Worm (Caenorhabditis elegans) whole organism, late embryonic: ENCODE data around the gene inpp-4B.

Source experiments
- C08G9.2 ChIP-seq: sonication (generic microtip); optimal IDR thresholded peaks from 2 replicates; lab custom pipeline; 2016; ENCODE audit warnings: mild to moderate bottlenecking, missing genetic modification characterization, moderate library complexity, missing compliant biosample characterization
- C38D4.7 ChIP-seq: fragments of 200-800 bp; sonication (Bioruptor generic); optimal IDR thresholded peaks from 2 replicates; lab custom pipeline; 2018; ENCODE audit warnings: mild to moderate bottlenecking, missing genetic modification characterization, moderate library complexity, missing compliant biosample characterization
- F13H6.1 ChIP-seq: sonication (generic microtip); optimal IDR thresholded peaks from 2 replicates; lab custom pipeline; 2016; ENCODE audit warnings: missing genetic modification characterization, missing compliant biosample characterization
- K02D7.2 ChIP-seq: sonication (generic microtip); optimal IDR thresholded peaks from 2 replicates; lab custom pipeline; 2017; ENCODE audit warnings: mild to moderate bottlenecking, missing genetic modification characterization, missing compliant biosample characterization
- T23F11.4 ChIP-seq: fragments of 200-800 bp; sonication (Bioruptor generic); optimal IDR thresholded peaks from 2 replicates; lab custom pipeline; 2018; ENCODE audit warnings: mild to moderate bottlenecking, missing genetic modification characterization, missing compliant biosample characterization
- ahr-1 ChIP-seq: sonication (generic microtip); optimal IDR thresholded peaks from 2 replicates; lab custom pipeline; 2016; ENCODE audit warnings: missing genetic modification characterization, missing compliant biosample characterization
- ama-1 ChIP-seq: fragments of 150-350 bp; optimal IDR thresholded peaks from 2 replicates; lab custom pipeline; 2014
- ceh-14 ChIP-seq: sonication (generic microtip); optimal IDR thresholded peaks from 2 replicates; lab custom pipeline; 2016; ENCODE audit warnings: missing genotype, missing genetic modification characterization, missing compliant biosample characterization
- ceh-18 ChIP-seq: sonication (generic microtip); optimal IDR thresholded peaks from 2 replicates; lab custom pipeline; 2016; ENCODE audit warnings: missing genetic modification characterization, missing compliant biosample characterization
- ceh-19 ChIP-seq: fragments of 200-800 bp; sonication (Bioruptor generic); optimal IDR thresholded peaks from 2 replicates; lab custom pipeline; 2018; ENCODE audit warnings: mild to moderate bottlenecking, missing genetic modification characterization, missing compliant biosample characterization
- ceh-2 ChIP-seq: sonication (generic microtip); optimal IDR thresholded peaks from 2 replicates; lab custom pipeline; 2016; ENCODE audit warnings: missing genotype, missing genetic modification characterization, missing compliant biosample characterization
- ceh-22 ChIP-seq: sonication (generic microtip); optimal IDR thresholded peaks from 2 replicates; lab custom pipeline; 2017; ENCODE audit warnings: missing biosample characterization, missing genetic modification characterization
- ceh-30 ChIP-seq: fragments of 150-350 bp; optimal IDR thresholded peaks from 2 replicates; lab custom pipeline; 2014; ENCODE audit warnings: missing biosample characterization, missing genetic modification characterization
- ceh-34 ChIP-seq: sonication (generic microtip); optimal IDR thresholded peaks from 2 replicates; lab custom pipeline; 2016; ENCODE audit warnings: mild to moderate bottlenecking, missing genetic modification characterization, missing compliant biosample characterization
- ceh-45 ChIP-seq: fragments of 200-800 bp; sonication (Bioruptor generic); IDR thresholded peaks from 2 replicates; pipeline ENCODE4 v1.3.6; 2022; ENCODE audit warnings: missing genetic modification reagents, missing genetic modification characterization, missing compliant biosample characterization
- ceh-48 ChIP-seq: sonication (generic microtip); optimal IDR thresholded peaks from 2 replicates; lab custom pipeline; 2016; ENCODE audit warnings: missing genetic modification characterization, inconsistent platforms, missing compliant biosample characterization
- ceh-6 ChIP-seq: fragments of 200-800 bp; sonication (Bioruptor generic); optimal IDR thresholded peaks from 2 replicates; lab custom pipeline; 2018; ENCODE audit warnings: mild to moderate bottlenecking, missing genetic modification characterization, missing compliant biosample characterization
- ceh-9 ChIP-seq: sonication (generic microtip); optimal IDR thresholded peaks from 2 replicates; lab custom pipeline; 2016; ENCODE audit warnings: mild to moderate bottlenecking, missing genetic modification characterization, inconsistent platforms, missing compliant biosample characterization
- che-1 ChIP-seq: sonication (generic microtip); optimal IDR thresholded peaks from 2 replicates; lab custom pipeline; 2016; ENCODE audit warnings: mild to moderate bottlenecking, missing genetic modification characterization, missing compliant biosample characterization
- elt-4 ChIP-seq: sonication (generic microtip); optimal IDR thresholded peaks from 2 replicates; lab custom pipeline; 2016; ENCODE audit warnings: missing genetic modification characterization, missing compliant biosample characterization
- ets-4 ChIP-seq: sonication (generic microtip); optimal IDR thresholded peaks from 2 replicates; lab custom pipeline; 2016; ENCODE audit warnings: missing genetic modification characterization, missing compliant biosample characterization
- eyg-1 ChIP-seq: sonication (generic microtip); optimal IDR thresholded peaks from 2 replicates; lab custom pipeline; 2016; ENCODE audit warnings: missing genotype, missing genetic modification characterization, missing compliant biosample characterization
- fkh-10 ChIP-seq: fragments of 150-350 bp; optimal IDR thresholded peaks from 2 replicates; lab custom pipeline; 2014; ENCODE audit warnings: missing biosample characterization, missing genetic modification reagents, missing genetic modification characterization
- fkh-6 ChIP-seq: sonication (generic microtip); optimal IDR thresholded peaks from 2 replicates; lab custom pipeline; 2016; ENCODE audit warnings: missing genetic modification characterization, missing compliant biosample characterization
- gmeb-2 ChIP-seq: sonication (generic microtip); optimal IDR thresholded peaks from 2 replicates; lab custom pipeline; 2016; ENCODE audit warnings: missing genetic modification characterization, inconsistent platforms, missing compliant biosample characterization
- hlh-13 ChIP-seq: fragments of 200-800 bp; sonication (Bioruptor generic); optimal IDR thresholded peaks from 2 replicates; lab custom pipeline; 2018; ENCODE audit warnings: mild to moderate bottlenecking, missing genetic modification characterization, missing compliant biosample characterization
- hlh-30 ChIP-seq: sonication (generic microtip); optimal IDR thresholded peaks from 2 replicates; lab custom pipeline; 2017; ENCODE audit warnings: antibody characterized with exemption, missing genetic modification characterization, missing compliant biosample characterization; ENCODE audit not compliant: insufficient read depth
- hlh-6 ChIP-seq: sonication (generic microtip); optimal IDR thresholded peaks from 2 replicates; lab custom pipeline; 2016; ENCODE audit warnings: missing genotype, missing genetic modification characterization, missing compliant biosample characterization
- hlh-8 ChIP-seq: sonication (generic microtip); optimal IDR thresholded peaks from 2 replicates; lab custom pipeline; 2016; ENCODE audit warnings: missing genotype, missing genetic modification characterization, missing compliant biosample characterization
- lim-6 ChIP-seq: sonication (generic microtip); optimal IDR thresholded peaks from 2 replicates; lab custom pipeline; 2016; ENCODE audit warnings: missing genetic modification characterization, missing compliant biosample characterization
- madf-2 ChIP-seq: sonication (generic microtip); optimal IDR thresholded peaks from 2 replicates; lab custom pipeline; 2017; ENCODE audit warnings: missing genetic modification characterization, missing compliant biosample characterization
- mec-3 ChIP-seq: sonication (generic microtip); optimal IDR thresholded peaks from 2 replicates; lab custom pipeline; 2016; ENCODE audit warnings: borderline replicate concordance, missing genetic modification characterization, missing compliant biosample characterization
- nfya-1 ChIP-seq: sonication (generic microtip); optimal IDR thresholded peaks from 2 replicates; lab custom pipeline; 2017; ENCODE audit warnings: missing genetic modification characterization, mild to moderate bottlenecking, missing compliant biosample characterization, antibody characterized with exemption, moderate library complexity
- nhr-11 ChIP-seq: fragments of 150-350 bp; optimal IDR thresholded peaks from 2 replicates; lab custom pipeline; 2014; ENCODE audit warnings: missing biosample characterization, missing genetic modification characterization
- nhr-232 ChIP-seq: sonication (generic microtip); optimal IDR thresholded peaks from 2 replicates; lab custom pipeline; 2016; ENCODE audit warnings: missing genetic modification characterization, missing compliant biosample characterization
- npax-4 ChIP-seq: sonication (generic microtip); optimal IDR thresholded peaks from 2 replicates; lab custom pipeline; 2016; ENCODE audit warnings: missing genetic modification characterization, missing compliant biosample characterization
- odd-2 ChIP-seq: sonication (generic microtip); optimal IDR thresholded peaks from 2 replicates; lab custom pipeline; 2017; ENCODE audit warnings: antibody characterized with exemption, mild to moderate bottlenecking, missing genetic modification characterization, missing compliant biosample characterization
- pax-1 ChIP-seq: fragments of 150-350 bp; optimal IDR thresholded peaks from 2 replicates; lab custom pipeline; 2014; ENCODE audit warnings: missing biosample characterization, missing genetic modification characterization
- pha-2 ChIP-seq: sonication (generic microtip); optimal IDR thresholded peaks from 2 replicates; lab custom pipeline; 2017; ENCODE audit warnings: mild to moderate bottlenecking, missing genetic modification characterization, missing compliant biosample characterization
- pha-4 ChIP-seq: fragments of 150-350 bp; optimal IDR thresholded peaks from 2 replicates; lab custom pipeline; 2018; ENCODE audit warnings: missing biosample characterization, missing genetic modification reagents, missing genetic modification characterization
- ref-2 ChIP-seq: sonication (generic microtip); optimal IDR thresholded peaks from 2 replicates; lab custom pipeline; 2016; ENCODE audit warnings: missing genetic modification characterization, missing compliant biosample characterization
- rnt-1 ChIP-seq: sonication (generic microtip); optimal IDR thresholded peaks from 2 replicates; lab custom pipeline; 2016; ENCODE audit warnings: missing genetic modification characterization, missing compliant biosample characterization
- sdc-2 ChIP-seq: sonication (generic microtip); optimal IDR thresholded peaks from 2 replicates; lab custom pipeline; 2016; ENCODE audit warnings: missing genotype, missing genetic modification characterization, missing compliant biosample characterization
- sox-2 ChIP-seq: fragments of 200-800 bp; sonication (Bioruptor generic); IDR thresholded peaks from 2 replicates; pipeline ENCODE4 v1.3.6; 2022; ENCODE audit warnings: missing genetic modification reagents, missing genetic modification characterization, missing compliant biosample characterization
- sox-4 ChIP-seq: sonication (generic microtip); optimal IDR thresholded peaks from 2 replicates; lab custom pipeline; 2017; ENCODE audit warnings: mild to moderate bottlenecking, missing genetic modification characterization, inconsistent platforms, missing compliant biosample characterization
- tbx-2 ChIP-seq: sonication (generic microtip); optimal IDR thresholded peaks from 2 replicates; lab custom pipeline; 2016; ENCODE audit warnings: missing genetic modification characterization, missing compliant biosample characterization
- tbx-7 ChIP-seq: sonication (generic microtip); optimal IDR thresholded peaks from 2 replicates; lab custom pipeline; 2016; ENCODE audit warnings: missing genotype, missing genetic modification characterization, missing compliant biosample characterization
- unc-42 ChIP-seq: sonication (generic microtip); optimal IDR thresholded peaks from 2 replicates; lab custom pipeline; 2016; ENCODE audit warnings: missing genotype, missing genetic modification characterization, missing compliant biosample characterization
- unc-86 ChIP-seq: sonication (generic microtip); optimal IDR thresholded peaks from 2 replicates; lab custom pipeline; 2016; ENCODE audit warnings: missing genetic modification characterization, missing compliant biosample characterization
- zip-5 ChIP-seq: sonication (generic microtip); optimal IDR thresholded peaks from 2 replicates; lab custom pipeline; 2016; ENCODE audit warnings: missing genetic modification characterization, missing compliant biosample characterization
- ztf-16 ChIP-seq: sonication (generic microtip); optimal IDR thresholded peaks from 2 replicates; lab custom pipeline; 2017; ENCODE audit warnings: missing genetic modification characterization, missing compliant biosample characterization

The inpp-4B gene

DNA sequence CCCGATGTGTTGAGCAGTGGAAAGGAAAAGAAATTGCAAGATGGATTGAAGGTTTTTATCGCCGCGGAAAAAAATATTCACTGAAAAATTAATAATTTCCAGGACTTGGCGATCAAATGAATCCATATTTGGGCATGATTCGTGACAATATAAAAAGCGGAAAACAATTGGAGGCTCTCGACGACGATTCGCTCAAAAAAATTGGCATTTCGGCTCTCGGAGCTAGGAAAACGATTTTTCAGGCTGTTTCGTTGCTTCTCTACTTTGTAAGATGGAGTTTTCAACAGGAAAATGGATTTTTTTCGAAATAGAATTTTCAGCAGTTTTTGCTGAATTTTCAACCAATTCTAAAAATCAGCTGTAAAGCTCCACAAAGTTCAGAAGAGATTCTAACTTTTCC, 5.1 kb upstream of the inpp-4B start:
- TF ChIP-seq K02D7.2 (tag; lab: Kevin White, UChicago), result no peak
- TF ChIP-seq che-1 (tag; lab: Kevin White, UChicago), result no peak
- TF ChIP-seq elt-4 (tag; lab: Kevin White, UChicago), result no peak
- no peak for TF ChIP-seq hlh-30 (tag; lab: Kevin White, UChicago)
- no peak for TF ChIP-seq ceh-6 (GFP tag; lab: Kevin White, UChicago)
- TF ChIP-seq madf-2 (tag; lab: Kevin White, UChicago), result no peak
- TF ChIP-seq ztf-16 (tag; lab: Kevin White, UChicago), result no peak
- TF ChIP-seq unc-86, result no peak
- TF ChIP-seq fkh-10, result no peak
- TF ChIP-seq odd-2 (tag; lab: Kevin White, UChicago), result no peak
- TF ChIP-seq hlh-13 (GFP tag; lab: Kevin White, UChicago), result no peak
- no peak for TF ChIP-seq lim-6
- no peak for TF ChIP-seq ceh-30 (tag; lab: Kevin White, UChicago)
- TF ChIP-seq ceh-19 (GFP tag; lab: Kevin White, UChicago), result no peak
- TF ChIP-seq ceh-9 (tag; lab: Kevin White, UChicago), result no peak
- TF ChIP-seq ceh-18 (tag; lab: Kevin White, UChicago), result no peak
- no peak for TF ChIP-seq hlh-8 (tag; lab: Kevin White, UChicago)
- no peak for TF ChIP-seq eyg-1 (tag; lab: Kevin White, UChicago)

DNA sequence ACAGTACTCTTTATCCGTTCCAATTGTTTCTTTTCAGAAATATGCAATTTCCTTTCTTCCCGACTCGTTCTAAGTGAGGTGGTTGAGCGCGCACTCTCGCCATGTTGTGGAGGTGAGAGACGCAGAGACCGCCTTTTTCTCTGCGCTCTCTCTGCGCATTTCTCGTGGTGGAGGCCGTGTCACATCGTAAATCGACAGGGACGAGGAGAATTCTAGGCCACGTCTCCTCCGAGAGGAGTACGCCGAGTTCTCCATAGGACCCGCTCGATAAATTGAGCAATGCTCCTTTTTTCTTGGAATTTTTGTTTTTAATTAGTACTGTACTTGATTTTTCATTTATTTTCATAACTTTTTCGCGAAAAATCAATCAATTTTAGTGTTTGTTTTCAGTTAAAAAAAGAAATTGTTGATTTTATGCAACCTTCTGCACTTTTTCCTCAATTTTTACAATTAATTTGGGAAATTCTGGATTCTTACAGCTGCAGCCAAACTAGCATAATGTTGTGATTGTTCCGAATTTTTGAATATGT, 4.2 kb upstream of the inpp-4B start, which contains the start of gene cnk-1:
Gene cnk-1 (plus strand): TSS at position 480 of the 530 bp plus-strand sequence.
- TF ChIP-seq npax-4 (tag; lab: Kevin White, UChicago) (no peak), C38D4.7 (GFP tag; lab: Kevin White, UChicago) (no peak), ets-4 (tag; lab: Kevin White, UChicago) (peak; percentile 84), rnt-1 (peak; percentile 51), ceh-34 (tag; lab: Kevin White, UChicago) (peak; percentile 62), ref-2 (tag; lab: Kevin White, UChicago) (peak; percentile 42), sox-4 (tag; lab: Kevin White, UChicago) (no peak), unc-86 (no peak), tbx-7 (peak; percentile 72), ceh-45 (GFP tag; lab: Robert Waterston, UW) (peak; percentile 67; the same call in 1 of the 2 replicates), ceh-6 (GFP tag; lab: Kevin White, UChicago) (no peak), pax-1 (tag; lab: Kevin White, UChicago) (no peak), fkh-6 (tag; lab: Kevin White, UChicago) (peak; percentile 31), tbx-2 (tag; lab: Kevin White, UChicago) (peak; percentile 84), ahr-1 (tag; lab: Kevin White, UChicago) (no peak), ceh-18 (tag; lab: Kevin White, UChicago) (peak; percentile 55), C08G9.2 (peak; percentile 90), ceh-14 (tag; lab: Kevin White, UChicago) (peak; percentile 43), elt-4 (tag; lab: Kevin White, UChicago) (no peak), nhr-232 (tag; lab: Kevin White, UChicago) (no peak), nfya-1 (tag; lab: Kevin White, UChicago) (no peak), hlh-30 (tag; lab: Kevin White, UChicago) (no peak), ceh-2 (peak; percentile 84), gmeb-2 (tag; lab: Kevin White, UChicago) (no peak), zip-5 (tag; lab: Kevin White, UChicago) (peak; percentile 30), pha-4 (tag; lab: Kevin White, UChicago) (no peak), nhr-11 (tag; lab: Kevin White, UChicago) (no peak), ceh-22 (tag; lab: Kevin White, UChicago) (no peak), hlh-6 (tag; lab: Kevin White, UChicago) (peak; percentile 44), mec-3 (tag; lab: Kevin White, UChicago) (peak; percentile 75), sox-2 (peak; percentile 41), unc-42 (tag; lab: Kevin White, UChicago) (peak; percentile 34), T23F11.4 (GFP tag; lab: Kevin White, UChicago) (no peak), ceh-48 (tag; lab: Kevin White, UChicago) (no peak), sdc-2 (tag; lab: Kevin White, UChicago) (no peak), ztf-16 (tag; lab: Kevin White, UChicago) (no peak), pha-2 (tag; lab: Kevin White, UChicago) (no peak), F13H6.1 (tag; lab: Kevin White, UChicago) (peak; percentile 28), lim-6 (peak; percentile 39), ama-1 (lab: Kevin White, UChicago) (no peak)
